Fruit fly (Drosophila melanogaster) whole organism, embryonic: ENCODE measurements around the gene Ac3.

Experiments
- Awh ChIP-seq: fragments of 200-800 bp; sonication (Bioruptor generic); IDR thresholded peaks from 2 replicates; pipeline ENCODE4, ENCODE4 v1.3.6; 2022; ENCODE audit warnings: missing biosample characterization, missing genetic modification characterization
- BEAF-32 ChIP-seq: fragments of 200-800 bp; sonication (Bioruptor generic); optimal IDR thresholded peaks from 3 replicates; lab custom pipeline; 2017; ENCODE audit warnings: missing biosample characterization, missing genetic modification characterization, mild to moderate bottlenecking, moderate library complexity, missing genetic modification reagents
- CG10147 ChIP-seq: fragments of 200-800 bp; sonication (Bioruptor generic); optimal IDR thresholded peaks from 2 replicates; lab custom pipeline; 2019; ENCODE audit warnings: missing biosample characterization, mild to moderate bottlenecking, missing genetic modification characterization, moderate library complexity
- CG10979 ChIP-seq: fragments of 200-800 bp; sonication (Bioruptor generic); optimal IDR thresholded peaks from 2 replicates; lab custom pipeline; 2018; ENCODE audit warnings: missing biosample characterization, mild to moderate bottlenecking, missing genetic modification characterization, moderate library complexity
- CG11504 ChIP-seq: fragments of 200-800 bp; sonication (Bioruptor generic); optimal IDR thresholded peaks from 3 replicates; lab custom pipeline; 2019; ENCODE audit warnings: missing biosample characterization, mild to moderate bottlenecking, missing genetic modification characterization, moderate library complexity
- CG11560 ChIP-seq: fragments of 200-800 bp; sonication (Bioruptor generic); IDR thresholded peaks from 3 replicates; pipeline ENCODE4 v1.3.6; 2022; ENCODE audit warnings: missing biosample characterization, missing genetic modification characterization
- CG12299 ChIP-seq: fragments of 200-800 bp; sonication (Bioruptor generic); optimal IDR thresholded peaks from 2 replicates; lab custom pipeline; 2018; ENCODE audit warnings: missing biosample characterization, mild to moderate bottlenecking, missing genetic modification characterization
- CG12659 ChIP-seq: fragments of 200-800 bp; sonication (Bioruptor generic); optimal IDR thresholded peaks from 3 replicates; lab custom pipeline; 2017; ENCODE audit warnings: mild to moderate bottlenecking, missing biosample characterization, missing genetic modification reagents, missing genetic modification characterization
- CG15601 ChIP-seq: fragments of 200-800 bp; sonication (Bioruptor generic); optimal IDR thresholded peaks from 3 replicates; lab custom pipeline; 2019; ENCODE audit warnings: missing biosample characterization, mild to moderate bottlenecking, missing genetic modification characterization, moderate library complexity
- CG1602 ChIP-seq: fragments of 200-800 bp; sonication (Bioruptor generic); optimal IDR thresholded peaks from 3 replicates; lab custom pipeline; 2016; ENCODE audit warnings: missing biosample characterization, missing genetic modification characterization
- CG17568 ChIP-seq: fragments of 200-800 bp; sonication (Bioruptor generic); optimal IDR thresholded peaks from 2 replicates; lab custom pipeline; 2018; ENCODE audit warnings: missing biosample characterization, mild to moderate bottlenecking, missing genetic modification characterization, moderate library complexity
- CG17912 ChIP-seq: fragments of 200-800 bp; sonication (Bioruptor generic); optimal IDR thresholded peaks from 2 replicates; lab custom pipeline; 2018; ENCODE audit warnings: missing biosample characterization, mild to moderate bottlenecking, missing genetic modification characterization
- CG18619 ChIP-seq: fragments of 200-800 bp; sonication (Bioruptor generic); optimal IDR thresholded peaks from 3 replicates; lab custom pipeline; 2017; ENCODE audit warnings: missing biosample characterization, mild to moderate bottlenecking, missing genetic modification characterization
- CG2120 ChIP-seq: fragments of 200-800 bp; sonication (Bioruptor generic); optimal IDR thresholded peaks from 3 replicates; lab custom pipeline; 2016; ENCODE audit warnings: missing biosample characterization, missing genetic modification characterization
- CG30020 ChIP-seq: fragments of 200-800 bp; optimal IDR thresholded peaks from 2 replicates; lab custom pipeline; 2019; ENCODE audit warnings: missing biosample characterization, mild to moderate bottlenecking, missing genetic modification characterization, moderate library complexity
- CG3065 ChIP-seq: fragments of 200-800 bp; sonication (Bioruptor generic); optimal IDR thresholded peaks from 2 replicates; lab custom pipeline; 2016; ENCODE audit warnings: missing biosample characterization, missing genetic modification characterization
- CG33557 ChIP-seq: fragments of 200-800 bp; sonication (Bioruptor generic); optimal IDR thresholded peaks from 2 replicates; lab custom pipeline; 2019; ENCODE audit warnings: missing biosample characterization, mild to moderate bottlenecking, missing genetic modification characterization, moderate library complexity
- CG6683 ChIP-seq: fragments of 200-800 bp; sonication (Bioruptor generic); optimal IDR thresholded peaks from 2 replicates; lab custom pipeline; 2017; ENCODE audit warnings: missing biosample characterization, mild to moderate bottlenecking, missing genetic modification characterization, missing genetic modification reagents
- CG6813 ChIP-seq: fragments of 200-800 bp; sonication (Bioruptor generic); optimal IDR thresholded peaks from 2 replicates; lab custom pipeline; 2017; ENCODE audit warnings: missing biosample characterization, missing genetic modification characterization, mild to moderate bottlenecking, moderate library complexity, missing genetic modification reagents
- Chrac-16 ChIP-seq: fragments of 200-800 bp; sonication (Bioruptor generic); optimal IDR thresholded peaks from 3 replicates; lab custom pipeline; 2016; ENCODE audit warnings: missing biosample characterization, missing genetic modification characterization
- CoRest ChIP-seq: fragments of 200-800 bp; sonication (Bioruptor generic); optimal IDR thresholded peaks from 3 replicates; lab custom pipeline; 2018; ENCODE audit warnings: missing biosample characterization, mild to moderate bottlenecking, missing genetic modification characterization, moderate library complexity
- Doc3 ChIP-seq: fragments of 200-800 bp; sonication (Bioruptor generic); IDR thresholded peaks from 3 replicates; pipeline ENCODE4 v1.3.6; 2022; ENCODE audit warnings: missing biosample characterization, missing genetic modification characterization; ENCODE audit not compliant: partially characterized antibody
- ERR ChIP-seq: fragments of 200-800 bp; sonication (Bioruptor generic); optimal IDR thresholded peaks from 2 replicates; lab custom pipeline; 2016; ENCODE audit warnings: missing biosample characterization, missing genetic modification characterization
- Ets65A ChIP-seq: fragments of 200-800 bp; sonication (Bioruptor generic); peaks from one replicate; lab custom pipeline; 2016; ENCODE audit warnings: missing biosample characterization, missing genetic modification characterization
- Fer2 ChIP-seq: fragments of 200-800 bp; sonication (Bioruptor generic); optimal IDR thresholded peaks from 2 replicates; lab custom pipeline; 2018; ENCODE audit warnings: missing biosample characterization, mild to moderate bottlenecking, missing genetic modification characterization, moderate library complexity
- HmgZ ChIP-seq: fragments of 200-800 bp; sonication (Bioruptor generic); optimal IDR thresholded peaks from 2 replicates; lab custom pipeline; 2018; ENCODE audit warnings: missing biosample characterization, mild to moderate bottlenecking, missing genetic modification characterization
- Mad ChIP-seq: fragments of 200-800 bp; sonication (Bioruptor generic); optimal IDR thresholded peaks from 2 replicates; lab custom pipeline; 2016; ENCODE audit warnings: missing biosample characterization, missing genetic modification characterization
- Max ChIP-seq: fragments of 200-800 bp; sonication (Bioruptor generic); optimal IDR thresholded peaks from 2 replicates; lab custom pipeline; 2016; ENCODE audit warnings: missing biosample characterization, mild to moderate bottlenecking, missing genetic modification characterization
- Med ChIP-seq: fragments of 200-800 bp; sonication (Bioruptor generic); peaks from one replicate; lab custom pipeline; 2016; ENCODE audit warnings: missing biosample characterization, missing genetic modification characterization, mild to moderate bottlenecking, inconsistent platforms, moderate library complexity
- NfI ChIP-seq: fragments of 200-800 bp; sonication (Bioruptor generic); optimal IDR thresholded peaks from 3 replicates; lab custom pipeline; 2018; ENCODE audit warnings: missing biosample characterization, mild to moderate bottlenecking, missing genetic modification characterization, moderate library complexity
- ase ChIP-seq: fragments of 200-800 bp; sonication (Bioruptor generic); IDR thresholded peaks from 3 replicates; pipeline ENCODE4 v1.3.6; 2022; ENCODE audit warnings: missing biosample characterization, missing genetic modification characterization
- cad ChIP-seq: fragments of >200 bp; optimal IDR thresholded peaks from 2 replicates; lab custom pipeline; 2017; ENCODE audit warnings: missing biosample characterization, missing genetic modification characterization
- crp ChIP-seq, 2 experiments: fragments of 200-800 bp; sonication (Bioruptor generic); optimal IDR thresholded peaks; 2 replicates in 1 of 2; 3 replicates in 1 of 2; lab custom pipeline; 2017; ENCODE audit warnings: missing biosample characterization in 2 of 2, missing genetic modification characterization in 2 of 2, mild to moderate bottlenecking in 1 of 2, moderate library complexity in 1 of 2
- gcm2 ChIP-seq: fragments of 200-800 bp; sonication (Bioruptor generic); optimal IDR thresholded peaks from 2 replicates; lab custom pipeline; 2016; ENCODE audit warnings: missing biosample characterization, missing genetic modification characterization
- gfzf ChIP-seq: fragments of 200-800 bp; sonication (Bioruptor generic); optimal IDR thresholded peaks from 2 replicates; lab custom pipeline; 2016; ENCODE audit warnings: missing biosample characterization, mild to moderate bottlenecking, missing genetic modification characterization, moderate library complexity
- hbn ChIP-seq: fragments of 200-800 bp; sonication (Bioruptor generic); IDR thresholded peaks from 2 replicates; pipeline ENCODE4 v1.3.6; 2022; ENCODE audit warnings: missing biosample characterization, missing genetic modification characterization; ENCODE audit not compliant: partially characterized antibody
- her ChIP-seq: fragments of 200-800 bp; sonication (Bioruptor generic); optimal IDR thresholded peaks from 2 replicates; lab custom pipeline; 2016; ENCODE audit warnings: missing biosample characterization, missing genetic modification characterization
- insv ChIP-seq, 2 experiments: fragments of 200-800 bp; sonication (Bioruptor generic); optimal IDR thresholded peaks; 3 replicates each; lab custom pipeline; 2016 to 2018; ENCODE audit warnings: missing biosample characterization in 2 of 2, missing genetic modification characterization in 2 of 2
- jumu ChIP-seq: fragments of 200-800 bp; sonication (Bioruptor generic); optimal IDR thresholded peaks from 3 replicates; lab custom pipeline; 2016; ENCODE audit warnings: missing biosample characterization, missing genetic modification characterization
- mld ChIP-seq: fragments of 200-800 bp; sonication (Bioruptor generic); IDR thresholded peaks from 3 replicates; pipeline ENCODE4 v1.3.6; 2022; ENCODE audit warnings: missing biosample characterization, missing genetic modification characterization; ENCODE audit not compliant: partially characterized antibody
- p53 ChIP-seq: fragments of 200-800 bp; sonication (Bioruptor generic); optimal IDR thresholded peaks from 2 replicates; lab custom pipeline; 2016; ENCODE audit warnings: missing biosample characterization, missing genetic modification characterization
- ranshi ChIP-seq: fragments of 200-800 bp; sonication (Bioruptor generic); IDR thresholded peaks from 2 replicates; pipeline ENCODE4 v1.3.6; 2022; ENCODE audit warnings: missing biosample characterization, missing genetic modification characterization
- rib ChIP-seq: fragments of 200-800 bp; sonication (Bioruptor generic); IDR thresholded peaks from 2 replicates; pipeline ENCODE4 v1.3.6; 2022; ENCODE audit warnings: missing biosample characterization, missing genetic modification characterization
- sens-2 ChIP-seq: fragments of 200-800 bp; sonication (Bioruptor generic); IDR thresholded peaks from 2 replicates; pipeline ENCODE4 v1.3.6; 2022; ENCODE audit warnings: missing biosample characterization, missing genetic modification characterization
- shn ChIP-seq: fragments of 200-800 bp; sonication (Bioruptor generic); optimal IDR thresholded peaks from 3 replicates; lab custom pipeline; 2016; ENCODE audit warnings: missing biosample characterization, missing genetic modification characterization
- slbo ChIP-seq: fragments of 200-800 bp; sonication (Bioruptor generic); IDR thresholded peaks from 2 replicates; pipeline ENCODE4 v1.3.6; 2022; ENCODE audit warnings: missing biosample characterization, missing genetic modification characterization
- tna ChIP-seq: fragments of 200-800 bp; sonication (Bioruptor generic); IDR thresholded peaks from 2 replicates; pipeline ENCODE4 v1.3.6; 2022; ENCODE audit warnings: missing biosample characterization, missing genetic modification characterization; ENCODE audit not compliant: partially characterized antibody
- toy ChIP-seq: fragments of 200-800 bp; sonication (Bioruptor generic); IDR thresholded peaks from 2 replicates; pipeline ENCODE4 v1.3.6; 2022; ENCODE audit warnings: missing biosample characterization, missing genetic modification characterization
- z ChIP-seq: fragments of 200-800 bp; sonication (Bioruptor generic); IDR thresholded peaks from 3 replicates; pipeline ENCODE4 v1.3.6; 2022; ENCODE audit warnings: missing biosample characterization, missing genetic modification characterization

Ac3 gene

dm6 chr2L:21623685-21624471 lies 8.5 kb upstream of the Ac3 start, which contains the start of gene CG2201 (continued):
- TF ChIP-seq Doc3 (no peak), z (GFP tag; lab: Robert Waterston, UW) (no peak), NfI (GFP tag; lab: Kevin White, UChicago) (peak; percentile 26), CG17568 (GFP tag; lab: Kevin White, UChicago) (peak; percentile 58), CG15601 (tag; lab: Kevin White, UChicago) (peak; percentile 53), cad (GFP tag; lab: Kevin White, UChicago) (no peak), CG17912 (GFP tag; lab: Kevin White, UChicago) (peak; percentile 80), CG30020 (tag; lab: Kevin White, UChicago) (no peak), p53 (GFP tag; lab: Kevin White, UChicago) (no peak), CG6683 (GFP tag; lab: Kevin White, UChicago) (no peak), CG11560 (no peak), CG11504 (peak; percentile 64), Awh (GFP tag; lab: Robert Waterston, UW) (no peak), ERR (GFP tag; lab: Kevin White, UChicago) (no peak), gfzf (GFP tag; lab: Kevin White, UChicago) (peak; percentile 21), CG18619 (GFP tag; lab: Kevin White, UChicago) (peak; percentile 51), Chrac-16 (GFP tag; lab: Kevin White, UChicago) (peak; percentile 15), crp (GFP tag; optimal IDR thresholded peaks at IDR 0.05; lab: Kevin White, UChicago) (peak in 1 of 2 experiments; percentile 5), Mad (GFP tag; lab: Kevin White, UChicago) (peak; percentile 12), CG2120 (GFP tag; lab: Kevin White, UChicago) (peak; percentile 10), CG10979 (tag; lab: Kevin White, UChicago) (peak; percentile 25), sens-2 (GFP tag; lab: Robert Waterston, UW) (no peak), BEAF-32 (GFP tag; lab: Kevin White, UChicago) (no peak), CG3065 (GFP tag; lab: Kevin White, UChicago) (no peak), tna (GFP tag; lab: Robert Waterston, UW) (no peak), CG12299 (tag; lab: Kevin White, UChicago) (peak; percentile 24), CoRest (tag; lab: Kevin White, UChicago) (peak; percentile 60), ase (no peak; the same call in 2 of the 3 replicates), hbn (GFP tag; lab: Robert Waterston, UW) (no peak), Max (GFP tag; lab: Kevin White, UChicago) (no peak), ranshi (GFP tag; lab: Robert Waterston, UW) (no peak), gcm2 (GFP tag; lab: Kevin White, UChicago) (no peak), CG12659 (GFP tag; lab: Kevin White, UChicago) (peak; percentile 70), Med (GFP tag; lab: Kevin White, UChicago) (peak; percentile 70), jumu (GFP tag; lab: Kevin White, UChicago) (no peak), Fer2 (tag; lab: Kevin White, UChicago) (no peak), shn (GFP tag; lab: Kevin White, UChicago) (no peak), CG1602 (GFP tag; lab: Kevin White, UChicago) (peak; percentile 42), HmgZ (tag; lab: Kevin White, UChicago) (no peak), toy (GFP tag; lab: Robert Waterston, UW) (no peak), mld (GFP tag; lab: Robert Waterston, UW) (no peak), CG10147 (GFP tag; lab: Kevin White, UChicago) (peak; percentile 19), Ets65A (GFP tag; lab: Kevin White, UChicago) (no peak), her (GFP tag; lab: Kevin White, UChicago) (no peak), CG33557 (GFP tag; lab: Kevin White, UChicago) (peak; percentile 10), insv (GFP tag; optimal IDR thresholded peaks at IDR 0.05; lab: Kevin White, UChicago) (no peak), rib (GFP tag; lab: Robert Waterston, UW) (no peak), slbo (GFP tag; lab: Robert Waterston, UW) (peak; percentile 75), CG6813 (GFP tag; lab: Kevin White, UChicago) (peak; percentile 14)
